Worm (Caenorhabditis elegans) whole organism, L4 larva: ENCODE data around the gene ZK353.3.

Experiments used
- F10B5.3 ChIP-seq: sonication (generic microtip); optimal IDR thresholded peaks from 2 replicates; lab custom pipeline; 2016; ENCODE audit warnings: mild to moderate bottlenecking, missing genetic modification characterization, missing compliant biosample characterization
- F26F4.8 ChIP-seq: fragments of 200-800 bp; sonication (Bioruptor generic); conservative IDR thresholded peaks from 2 replicates; pipeline ENCODE4 v1.3.6; 2022; ENCODE audit warnings: missing genetic modification characterization, missing compliant biosample characterization
- F44E2.7 ChIP-seq: fragments of 200-800 bp; sonication (Bioruptor generic); IDR thresholded peaks from 2 replicates; pipeline ENCODE4 v2.1.2; 2022; ENCODE audit warnings: missing genetic modification characterization, missing compliant biosample characterization
- T20F7.1 ChIP-seq: fragments of 200-800 bp; sonication (Bioruptor generic); optimal IDR thresholded peaks from 2 replicates; lab custom pipeline; 2018; ENCODE audit warnings: mild to moderate bottlenecking, missing genetic modification characterization, missing compliant biosample characterization
- arid-1 ChIP-seq: fragments of 200-800 bp; sonication (Bioruptor generic); conservative IDR thresholded peaks from 2 replicates; pipeline ENCODE4 v1.3.6; 2022; ENCODE audit warnings: missing genetic modification reagents, missing genetic modification characterization, missing compliant biosample characterization
- ceh-82 ChIP-seq: sonication (generic microtip); optimal IDR thresholded peaks from 2 replicates; lab custom pipeline; 2017; ENCODE audit warnings: missing biosample characterization, missing genetic modification characterization
- daf-12 ChIP-seq: fragments of 150-350 bp; optimal IDR thresholded peaks from 2 replicates; lab custom pipeline; 2014; ENCODE audit warnings: missing biosample characterization, missing genetic modification reagents, missing genetic modification characterization
- dmd-6 ChIP-seq: fragments of 200-800 bp; sonication (Bioruptor generic); IDR thresholded peaks from 2 replicates; pipeline ENCODE4 v1.3.6; 2022; ENCODE audit warnings: missing genetic modification reagents, missing genetic modification characterization, missing compliant biosample characterization
- fkh-10 ChIP-seq: fragments of 150-350 bp; optimal IDR thresholded peaks from 2 replicates; lab custom pipeline; 2014; ENCODE audit warnings: missing biosample characterization, missing genetic modification reagents, missing genetic modification characterization
- fos-1 ChIP-seq: fragments of 150-350 bp; optimal IDR thresholded peaks from 2 replicates; lab custom pipeline; 2014; ENCODE audit warnings: missing biosample characterization, missing genetic modification characterization
- gei-8 ChIP-seq: fragments of 200-800 bp; sonication (Bioruptor generic); optimal IDR thresholded peaks from 2 replicates; lab custom pipeline; 2018; ENCODE audit warnings: mild to moderate bottlenecking, missing genetic modification characterization, missing compliant biosample characterization
- hif-1 ChIP-seq, 2 experiments: sonication (generic microtip); optimal IDR thresholded peaks; 2 replicates each; lab custom pipeline; 2016 to 2017; ENCODE audit warnings: missing compliant biosample characterization in 2 of 2, missing genetic modification characterization in 2 of 2, missing genetic modification reagents in 2 of 2, missing genotype in 2 of 2, mild to moderate bottlenecking in 1 of 2
- hlh-30 ChIP-seq: sonication (generic microtip); optimal IDR thresholded peaks from 2 replicates; lab custom pipeline; 2017; ENCODE audit warnings: antibody characterized with exemption, mild to moderate bottlenecking, missing genetic modification characterization, missing compliant biosample characterization; ENCODE audit not compliant: insufficient read depth
- lin-39 ChIP-seq: fragments of 150-350 bp; optimal IDR thresholded peaks from 2 replicates; lab custom pipeline; 2014; ENCODE audit warnings: missing biosample characterization, missing genetic modification reagents, missing genetic modification characterization
- lir-3 ChIP-seq: sonication (generic microtip); optimal IDR thresholded peaks from 2 replicates; lab custom pipeline; 2016; ENCODE audit warnings: mild to moderate bottlenecking, missing genetic modification characterization, missing compliant biosample characterization
- lsy-2 ChIP-seq, 2 experiments: fragments of 150-350 bp in 1 of 2; sonication (generic microtip) in 1 of 2; optimal IDR thresholded peaks; 2 replicates each; lab custom pipeline; 2014 to 2017; ENCODE audit warnings: missing biosample characterization in 2 of 2, missing genetic modification characterization in 2 of 2
- madf-5 ChIP-seq, 2 experiments: fragments of 200-800 bp; sonication (Bioruptor generic); IDR thresholded peaks; 2 replicates each; pipeline ENCODE4 v1.3.6; 2022; ENCODE audit warnings: missing compliant biosample characterization in 2 of 2, missing genetic modification characterization in 2 of 2
- mdl-1 ChIP-seq, 2 experiments: fragments of 150-350 bp in 1 of 2; sonication (generic microtip) in 1 of 2; optimal IDR thresholded peaks; 2 replicates each; lab custom pipeline; 2014 to 2017; ENCODE audit warnings: missing biosample characterization in 2 of 2, missing genetic modification characterization in 2 of 2
- mep-1 ChIP-seq: fragments of 150-350 bp; sonication (generic microtip); optimal IDR thresholded peaks from 3 replicates; lab custom pipeline; 2014; ENCODE audit warnings: missing biosample characterization, missing genetic modification characterization
- mes-2 ChIP-seq: sonication (generic microtip); optimal IDR thresholded peaks from 2 replicates; lab custom pipeline; 2016; ENCODE audit warnings: missing genotype, mild to moderate bottlenecking, missing genetic modification characterization, missing compliant biosample characterization; ENCODE audit not compliant: poor library complexity, severe bottlenecking
- mxl-3 ChIP-seq: fragments of 200-800 bp; sonication (Bioruptor generic); optimal IDR thresholded peaks from 2 replicates; lab custom pipeline; 2018; ENCODE audit warnings: mild to moderate bottlenecking, missing genetic modification characterization, missing compliant biosample characterization
- nhr-237 ChIP-seq: sonication (generic microtip); optimal IDR thresholded peaks from 2 replicates; lab custom pipeline; 2017; ENCODE audit warnings: missing biosample characterization, missing genetic modification characterization
- nhr-28 ChIP-seq: fragments of 150-350 bp; optimal IDR thresholded peaks from 2 replicates; lab custom pipeline; 2014; ENCODE audit warnings: missing biosample characterization, missing genetic modification characterization
- nhr-48 ChIP-seq: sonication (generic microtip); optimal IDR thresholded peaks from 2 replicates; lab custom pipeline; 2016; ENCODE audit warnings: mild to moderate bottlenecking, missing genetic modification characterization, missing compliant biosample characterization
- php-3 ChIP-seq: fragments of 200-800 bp; sonication (Bioruptor generic); IDR thresholded peaks from 2 replicates; pipeline ENCODE4 v1.3.6; 2022; ENCODE audit warnings: missing genetic modification reagents, missing genetic modification characterization, missing compliant biosample characterization
- saeg-2 ChIP-seq: fragments of 200-800 bp; sonication (Bioruptor generic); IDR thresholded peaks from 2 replicates; pipeline ENCODE4 v1.3.6; 2022; ENCODE audit warnings: missing genetic modification reagents, missing genetic modification characterization, missing compliant biosample characterization
- set-16 ChIP-seq: fragments of 200-800 bp; sonication (Bioruptor generic); IDR thresholded peaks from 2 replicates; pipeline ENCODE4 v1.3.6; 2022; ENCODE audit warnings: missing genetic modification reagents, missing genetic modification characterization, missing compliant biosample characterization
- tag-97 ChIP-seq: fragments of 200-800 bp; sonication (Bioruptor generic); IDR thresholded peaks from 2 replicates; pipeline ENCODE4 v1.3.6; 2022; ENCODE audit warnings: missing genetic modification characterization, missing compliant biosample characterization
- unc-39 ChIP-seq: sonication (generic microtip); optimal IDR thresholded peaks from 2 replicates; lab custom pipeline; 2017; ENCODE audit warnings: missing biosample characterization, missing genetic modification characterization
- unc-62 ChIP-seq, 3 experiments: fragments of 150-350 bp in 1 of 3; sonication (generic microtip); optimal IDR thresholded peaks in 2 of 3; peaks in 1 of 3; 1 replicate in 1 of 3; 2 replicates in 2 of 3; lab custom pipeline; 2014 to 2017; ENCODE audit warnings: missing biosample characterization in 3 of 3, missing genetic modification characterization in 3 of 3, missing genetic modification reagents in 3 of 3, missing genotype in 1 of 3
- zfp-2 ChIP-seq: sonication (generic microtip); optimal IDR thresholded peaks from 2 replicates; lab custom pipeline; 2016; ENCODE audit warnings: mild to moderate bottlenecking, missing genetic modification characterization, missing compliant biosample characterization

The ZK353.3 gene

DNA sequence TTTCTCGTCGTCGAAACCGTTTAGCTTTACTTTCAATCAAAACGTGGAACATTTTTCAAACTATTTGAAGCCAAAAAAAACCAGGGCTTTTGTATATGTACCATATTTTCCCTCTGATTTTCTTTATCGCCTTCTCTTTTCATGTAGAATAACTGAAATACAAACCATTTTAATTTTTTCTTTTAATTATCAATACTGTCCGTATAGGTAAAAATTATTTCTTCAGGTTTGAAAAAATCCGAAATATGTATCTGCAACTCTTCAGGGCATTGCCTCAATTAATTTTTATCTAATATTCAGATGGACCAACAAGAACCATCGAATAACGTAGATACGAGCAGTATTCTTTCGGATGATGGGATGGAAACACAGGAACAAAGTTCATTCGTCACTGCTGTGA is 20.8 kb upstream of the ZK353.3 start, which contains the start of gene met-2:
met-2 (plus strand) TSS at position 301 of the 400 bp plus-strand sequence.
- TF ChIP-seq T20F7.1 (GFP tag; lab: Kevin White, UChicago) (peak; percentile 39), hif-1 (tag; optimal IDR thresholded peaks at IDR 0.05; lab: Kevin White, UChicago) (no peak), mep-1 (tag; lab: Kevin White, UChicago) (peak; percentile 2)

DNA sequence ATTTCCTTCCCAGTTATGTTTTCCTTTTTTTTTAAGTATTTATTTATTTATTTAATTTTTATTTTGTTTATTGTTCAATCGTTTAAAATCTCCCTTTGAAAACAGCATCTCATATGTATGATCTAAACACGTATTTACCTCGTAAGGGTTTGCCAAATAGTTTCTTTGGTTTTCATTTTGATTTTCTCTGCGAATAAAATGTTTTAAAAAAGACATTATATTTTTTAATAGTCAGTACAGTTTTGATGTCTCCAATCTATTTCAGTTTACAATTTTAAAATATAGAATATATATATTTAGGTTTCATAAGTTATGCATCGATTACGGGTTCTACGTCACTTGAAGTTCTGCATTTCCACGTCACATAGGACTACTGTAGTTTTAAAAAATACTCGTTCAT is 15.1 kb upstream of the ZK353.3 start, which contains the start of gene R05D3.12:
R05D3.12 (plus strand) TSS at position 301 of the 400 bp plus-strand sequence.
- TF ChIP-seq ceh-82 = no peak
- no peak for TF ChIP-seq lin-39 (tag; lab: Kevin White, UChicago)
- no peak for TF ChIP-seq saeg-2 (GFP tag; lab: Robert Waterston, UW)
- TF ChIP-seq F26F4.8 (GFP tag; lab: Robert Waterston, UW) = no peak
- TF ChIP-seq nhr-28 = no peak
- no peak for TF ChIP-seq gei-8 (GFP tag; lab: Kevin White, UChicago)
- no peak for TF ChIP-seq lir-3 (tag; lab: Kevin White, UChicago)
- TF ChIP-seq nhr-48 (tag; lab: Kevin White, UChicago) = no peak
- no peak for TF ChIP-seq F44E2.7 (GFP tag; lab: Robert Waterston, UW)
- no peak for TF ChIP-seq F10B5.3 (tag; lab: Kevin White, UChicago)
- TF ChIP-seq fos-1 = no peak
- no peak for TF ChIP-seq arid-1 (GFP tag; lab: Robert Waterston, UW)
- TF ChIP-seq mxl-3 (GFP tag; lab: Kevin White, UChicago) = no peak
- TF ChIP-seq, all 104 proteins: peak for 0

DNA sequence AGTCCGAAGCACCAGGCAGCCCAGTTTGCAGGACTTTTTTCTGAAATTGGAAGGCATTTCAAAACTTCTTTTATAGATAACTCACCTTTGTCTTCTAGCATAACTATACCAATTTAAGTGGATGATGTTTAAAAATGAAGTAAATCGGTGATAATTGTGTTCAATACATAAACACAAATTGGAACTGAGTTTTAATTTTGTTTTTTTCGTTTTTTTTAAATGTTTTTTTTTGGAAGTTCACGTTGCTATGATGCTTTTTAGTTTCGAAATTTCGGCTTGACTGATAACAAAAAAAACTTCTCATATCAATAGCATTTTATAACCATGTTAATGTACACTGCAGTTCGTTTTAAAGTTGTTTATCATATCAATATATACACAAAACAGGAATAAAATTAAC is 6.2 kb upstream of the ZK353.3 start, which contains the start of gene ZK353.4:
ZK353.4 (minus strand) TSS at position 101 of the 400 bp plus-strand sequence.
- TF ChIP-seq unc-39 (no peak), madf-5 (GFP tag; IDR thresholded peaks at IDR 0.05; lab: Robert Waterston, UW) (no peak), set-16 (GFP tag; lab: Robert Waterston, UW) (no peak), tag-97 (GFP tag; lab: Robert Waterston, UW) (no peak), nhr-237 (tag; lab: Kevin White, UChicago) (no peak), unc-62 (GFP tag; optimal IDR thresholded peaks at IDR 0.05 in 1 of 2; lab: Kevin White, UChicago) (no peak), unc-62 (tag; optimal IDR thresholded peaks at IDR 0.05; lab: Kevin White, UChicago) (no peak), lin-39 (tag; lab: Kevin White, UChicago) (no peak), mes-2 (no peak)

DNA sequence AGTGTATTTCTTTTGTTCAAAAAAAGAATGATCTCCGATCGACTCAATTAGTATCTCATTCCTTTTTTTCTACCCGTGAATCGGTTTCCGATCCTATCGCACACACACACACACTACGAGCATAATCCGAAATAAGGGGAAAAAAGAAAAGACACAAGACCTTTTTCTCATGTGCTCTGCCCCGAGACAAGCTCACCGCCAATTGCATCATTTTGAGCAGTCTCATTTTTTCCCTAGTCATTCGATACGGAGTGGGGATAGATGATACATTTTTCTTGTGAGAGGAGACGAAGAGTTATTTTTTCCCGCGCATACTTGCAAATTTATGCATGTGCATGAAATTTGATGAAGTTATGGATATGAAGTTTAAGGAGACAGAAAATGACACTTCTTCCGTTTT is 3.5 kb upstream of the ZK353.3 start:
- TF ChIP-seq hlh-30 (tag; lab: Kevin White, UChicago) (peak; percentile 85), zfp-2 (tag; lab: Kevin White, UChicago) (no peak), php-3 (GFP tag; lab: Robert Waterston, UW) (no peak), mdl-1 (tag; optimal IDR thresholded peaks at IDR 0.05; lab: Kevin White, UChicago) (peak in 1 of 2 experiments; percentile 28), unc-62 (GFP tag; optimal IDR thresholded peaks at IDR 0.05 in 1 of 2; lab: Kevin White, UChicago) (peak in 1 of 2 experiments; percentile 4), unc-62 (tag; optimal IDR thresholded peaks at IDR 0.05; lab: Kevin White, UChicago) (no peak), lsy-2 (tag; optimal IDR thresholded peaks at IDR 0.05; lab: Kevin White, UChicago) (peak; percentile 33 to 56), fkh-10 (peak; percentile 27), dmd-6 (GFP tag; lab: Robert Waterston, UW) (peak; percentile 14; the same call in 1 of the 2 replicates), daf-12 (tag; lab: Kevin White, UChicago) (no peak)
